Fruit fly (Drosophila melanogaster) whole organism, embryonic: ENCODE data around the gene crq.

Experiments
- ATbp ChIP-seq: fragments of 200-800 bp; sonication (Bioruptor generic); optimal IDR thresholded peaks from 2 replicates; lab custom pipeline; 2017; ENCODE audit warnings: missing biosample characterization, mild to moderate bottlenecking, missing genetic modification characterization, missing genetic modification reagents
- Asciz ChIP-seq: fragments of 200-800 bp; sonication (Bioruptor generic); optimal IDR thresholded peaks from 2 replicates; lab custom pipeline; 2017; ENCODE audit warnings: missing biosample characterization, mild to moderate bottlenecking, missing genetic modification characterization, missing genetic modification reagents
- Awh ChIP-seq: fragments of 200-800 bp; sonication (Bioruptor generic); IDR thresholded peaks from 2 replicates; pipeline ENCODE4, ENCODE4 v1.3.6; 2022; ENCODE audit warnings: missing biosample characterization, missing genetic modification characterization
- BEAF-32 ChIP-seq: fragments of 200-800 bp; sonication (Bioruptor generic); optimal IDR thresholded peaks from 3 replicates; lab custom pipeline; 2017; ENCODE audit warnings: missing biosample characterization, missing genetic modification characterization, mild to moderate bottlenecking, moderate library complexity, missing genetic modification reagents
- Bgb ChIP-seq: fragments of 200-800 bp; sonication (Bioruptor generic); IDR thresholded peaks from 2 replicates; pipeline ENCODE4 v1.3.6; 2022; ENCODE audit warnings: missing biosample characterization, missing genetic modification characterization; ENCODE audit not compliant: partially characterized antibody
- CG11093 ChIP-seq: fragments of 200-800 bp; sonication (Bioruptor generic); IDR thresholded peaks from 3 replicates; pipeline ENCODE4 v1.3.6; 2022; ENCODE audit warnings: missing biosample characterization, missing genetic modification characterization
- CG12236 ChIP-seq: fragments of 200-800 bp; sonication (Bioruptor generic); optimal IDR thresholded peaks from 2 replicates; lab custom pipeline; 2016; ENCODE audit warnings: missing biosample characterization, missing genetic modification characterization
- CG1233 ChIP-seq: fragments of 200-800 bp; sonication (Bioruptor generic); optimal IDR thresholded peaks from 4 replicates; lab custom pipeline; 2018; ENCODE audit warnings: missing biosample characterization, mild to moderate bottlenecking, missing genetic modification characterization
- CG12659 ChIP-seq: fragments of 200-800 bp; sonication (Bioruptor generic); optimal IDR thresholded peaks from 3 replicates; lab custom pipeline; 2017; ENCODE audit warnings: mild to moderate bottlenecking, missing biosample characterization, missing genetic modification reagents, missing genetic modification characterization
- CG14710 ChIP-seq: fragments of 200-800 bp; sonication (Bioruptor generic); optimal IDR thresholded peaks from 3 replicates; lab custom pipeline; 2019; ENCODE audit warnings: missing biosample characterization, mild to moderate bottlenecking, missing genetic modification characterization, moderate library complexity
- CG14860 ChIP-seq: fragments of 200-800 bp; sonication (Bioruptor generic); IDR thresholded peaks from 3 replicates; pipeline ENCODE4 v1.3.6; 2022; ENCODE audit warnings: missing biosample characterization, missing genetic modification characterization; ENCODE audit not compliant: partially characterized antibody
- CG1603 ChIP-seq: fragments of 200-800 bp; sonication (Bioruptor generic); optimal IDR thresholded peaks from 2 replicates; lab custom pipeline; 2019; ENCODE audit warnings: missing biosample characterization, mild to moderate bottlenecking, missing genetic modification characterization, moderate library complexity
- CG17359 ChIP-seq: fragments of 200-800 bp; sonication (Bioruptor generic); optimal IDR thresholded peaks from 3 replicates; lab custom pipeline; 2018; ENCODE audit warnings: missing biosample characterization, mild to moderate bottlenecking, missing genetic modification characterization, moderate library complexity
- CG31388 ChIP-seq: fragments of 200-800 bp; sonication (Bioruptor generic); optimal IDR thresholded peaks from 2 replicates; lab custom pipeline; 2016; ENCODE audit warnings: missing biosample characterization, missing genetic modification characterization
- CG34224 ChIP-seq: fragments of 200-800 bp; sonication (Bioruptor generic); IDR thresholded peaks from 3 replicates; pipeline ENCODE4 v1.3.6; 2022; ENCODE audit warnings: missing biosample characterization, missing genetic modification characterization; ENCODE audit not compliant: partially characterized antibody
- CG3995 ChIP-seq: fragments of 200-800 bp; sonication (Bioruptor generic); optimal IDR thresholded peaks from 3 replicates; lab custom pipeline; 2016; ENCODE audit warnings: missing biosample characterization, missing genetic modification characterization
- CG4820 ChIP-seq: fragments of 200-800 bp; sonication (Bioruptor generic); optimal IDR thresholded peaks from 3 replicates; lab custom pipeline; 2016; ENCODE audit warnings: missing biosample characterization, missing genetic modification characterization
- CG5245 ChIP-seq: fragments of 200-800 bp; sonication (Bioruptor generic); optimal IDR thresholded peaks from 3 replicates; lab custom pipeline; 2016; ENCODE audit warnings: missing biosample characterization, missing genetic modification characterization
- CG5953 ChIP-seq: fragments of 200-800 bp; sonication (Bioruptor generic); IDR thresholded peaks from 2 replicates; pipeline ENCODE4 v1.3.6; 2022; ENCODE audit warnings: missing biosample characterization, missing genetic modification characterization
- CG6254 ChIP-seq: fragments of 200-800 bp; sonication (Bioruptor generic); optimal IDR thresholded peaks from 3 replicates; lab custom pipeline; 2017; ENCODE audit warnings: mild to moderate bottlenecking, missing biosample characterization, missing genetic modification reagents, missing genetic modification characterization
- CG6689 ChIP-seq: fragments of 200-800 bp; sonication (Bioruptor generic); IDR thresholded peaks from 2 replicates; pipeline ENCODE4 v1.3.6; 2022; ENCODE audit warnings: missing biosample characterization, missing genetic modification characterization
- CG7745 ChIP-seq: fragments of 200-800 bp; sonication (Bioruptor generic); optimal IDR thresholded peaks from 2 replicates; lab custom pipeline; 2018; ENCODE audit warnings: missing biosample characterization, mild to moderate bottlenecking, missing genetic modification characterization, moderate library complexity
- CTCF ChIP-seq: fragments of 200-800 bp; sonication (Bioruptor generic); optimal IDR thresholded peaks from 2 replicates; lab custom pipeline; 2017; ENCODE audit warnings: missing biosample characterization, mild to moderate bottlenecking, missing genetic modification characterization, moderate library complexity
- Elba2 ChIP-seq: fragments of 200-800 bp; sonication (Bioruptor generic); optimal IDR thresholded peaks from 3 replicates; lab custom pipeline; 2016; ENCODE audit warnings: missing biosample characterization, missing genetic modification characterization
- HLH3B ChIP-seq: fragments of 200-800 bp; sonication (Bioruptor generic); IDR thresholded peaks from 2 replicates; pipeline ENCODE4 v1.3.6; 2022; ENCODE audit warnings: missing biosample characterization, missing genetic modification characterization
- Lhr ChIP-seq: fragments of 200-800 bp; sonication (Bioruptor generic); optimal IDR thresholded peaks from 3 replicates; lab custom pipeline; 2017; ENCODE audit warnings: mild to moderate bottlenecking, missing biosample characterization, missing genetic modification reagents, missing genetic modification characterization
- Lim3 ChIP-seq: fragments of 200-800 bp; sonication (Bioruptor generic); IDR thresholded peaks from 2 replicates; pipeline ENCODE4 v1.3.6; 2022; ENCODE audit warnings: missing biosample characterization, missing genetic modification characterization
- Mad ChIP-seq: fragments of 200-800 bp; sonication (Bioruptor generic); optimal IDR thresholded peaks from 2 replicates; lab custom pipeline; 2016; ENCODE audit warnings: missing biosample characterization, missing genetic modification characterization
- Med ChIP-seq: fragments of 200-800 bp; sonication (Bioruptor generic); peaks from one replicate; lab custom pipeline; 2016; ENCODE audit warnings: missing biosample characterization, missing genetic modification characterization, mild to moderate bottlenecking, inconsistent platforms, moderate library complexity
- NC2α ChIP-seq: fragments of 200-800 bp; sonication (Bioruptor generic); optimal IDR thresholded peaks from 2 replicates; lab custom pipeline; 2016; ENCODE audit warnings: missing biosample characterization, missing genetic modification characterization
- Oli ChIP-seq: fragments of 200-800 bp; sonication (Bioruptor generic); optimal IDR thresholded peaks from 2 replicates; lab custom pipeline; 2018; ENCODE audit warnings: missing biosample characterization, mild to moderate bottlenecking, missing genetic modification characterization, moderate library complexity
- Xbp1 ChIP-seq: fragments of 200-800 bp; sonication (Bioruptor generic); optimal IDR thresholded peaks from 3 replicates; lab custom pipeline; 2016; ENCODE audit warnings: missing biosample characterization, mild to moderate bottlenecking, missing genetic modification characterization
- YL-1 ChIP-seq: fragments of 200-800 bp; sonication (Bioruptor generic); optimal IDR thresholded peaks from 3 replicates; lab custom pipeline; 2017; ENCODE audit warnings: missing biosample characterization, mild to moderate bottlenecking, missing genetic modification characterization
- az2 ChIP-seq: fragments of 200-800 bp; sonication (Bioruptor generic); optimal IDR thresholded peaks from 3 replicates; lab custom pipeline; 2016; ENCODE audit warnings: missing biosample characterization, missing genetic modification characterization
- ci ChIP-seq: fragments of 200-800 bp; sonication (Bioruptor generic); IDR thresholded peaks from 3 replicates; pipeline ENCODE4 v1.3.6; 2022; ENCODE audit warnings: missing biosample characterization, missing genetic modification characterization
- croc ChIP-seq: fragments of 200-800 bp; sonication (Bioruptor generic); conservative IDR thresholded peaks from 3 replicates; pipeline ENCODE4 v1.3.6; 2022; ENCODE audit warnings: missing biosample characterization, missing genetic modification characterization
- ems ChIP-seq: fragments of 200-800 bp; sonication (Bioruptor generic); optimal IDR thresholded peaks from 3 replicates; lab custom pipeline; 2016; ENCODE audit warnings: missing biosample characterization, missing genetic modification characterization
- esg ChIP-seq: fragments of 200-800 bp; sonication (Bioruptor generic); conservative IDR thresholded peaks from 2 replicates; pipeline ENCODE4 v1.3.6; 2022; ENCODE audit warnings: missing biosample characterization, missing genetic modification characterization
- grau ChIP-seq: fragments of 200-800 bp; optimal IDR thresholded peaks from 3 replicates; lab custom pipeline; 2019; ENCODE audit warnings: missing biosample characterization, mild to moderate bottlenecking, missing genetic modification characterization, moderate library complexity
- gt ChIP-seq: fragments of 200-800 bp; sonication (Bioruptor generic); IDR thresholded peaks from 2 replicates; pipeline ENCODE4 v1.3.6; 2022; ENCODE audit warnings: missing biosample characterization, missing genetic modification characterization
- jumu ChIP-seq: fragments of 200-800 bp; sonication (Bioruptor generic); optimal IDR thresholded peaks from 3 replicates; lab custom pipeline; 2016; ENCODE audit warnings: missing biosample characterization, missing genetic modification characterization
- lilli ChIP-seq: fragments of 200-800 bp; sonication (Bioruptor generic); optimal IDR thresholded peaks from 3 replicates; lab custom pipeline; 2016; ENCODE audit warnings: missing biosample characterization, missing genetic modification characterization
- lmd ChIP-seq: fragments of 200-800 bp; sonication (Bioruptor generic); IDR thresholded peaks from 2 replicates; pipeline ENCODE4 v1.3.6; 2022; ENCODE audit warnings: missing biosample characterization, missing genetic modification characterization
- pan ChIP-seq, 4 experiments: fragments of >200 bp in 3 of 4; fragments of 200-800 bp in 1 of 4; sonication (Bioruptor generic) in 1 of 4; optimal IDR thresholded peaks in 3 of 4; IDR thresholded peaks in 1 of 4; 2 replicates each; pipeline versions ENCODE4 v1.3.6 to Lab custom; 2017 to 2022; ENCODE audit warnings: missing biosample characterization in 2 of 4, missing genetic modification characterization in 2 of 4, mixed read lengths in 1 of 4
- pb ChIP-seq: fragments of 200-800 bp; sonication (Bioruptor generic); optimal IDR thresholded peaks from 3 replicates; lab custom pipeline; 2016; ENCODE audit warnings: missing biosample characterization, missing genetic modification characterization
- pho ChIP-seq: fragments of 200-800 bp; sonication (Bioruptor generic); optimal IDR thresholded peaks from 2 replicates; lab custom pipeline; 2016; ENCODE audit warnings: missing biosample characterization, missing genetic modification characterization
- psq ChIP-seq: fragments of 200-800 bp; sonication (Bioruptor generic); optimal IDR thresholded peaks from 2 replicates; lab custom pipeline; 2017; ENCODE audit warnings: missing biosample characterization, missing genetic modification characterization
- rib ChIP-seq: fragments of 200-800 bp; sonication (Bioruptor generic); IDR thresholded peaks from 2 replicates; pipeline ENCODE4 v1.3.6; 2022; ENCODE audit warnings: missing biosample characterization, missing genetic modification characterization
- salm ChIP-seq: fragments of 200-800 bp; sonication (Bioruptor generic); optimal IDR thresholded peaks from 2 replicates; lab custom pipeline; 2018; ENCODE audit warnings: missing biosample characterization, mild to moderate bottlenecking, missing genetic modification characterization
- tio ChIP-seq: fragments of 200-800 bp; sonication (Bioruptor generic); optimal IDR thresholded peaks from 2 replicates; lab custom pipeline; 2017; ENCODE audit warnings: missing biosample characterization, missing genetic modification characterization, inconsistent platforms
- tna ChIP-seq: fragments of 200-800 bp; sonication (Bioruptor generic); IDR thresholded peaks from 2 replicates; pipeline ENCODE4 v1.3.6; 2022; ENCODE audit warnings: missing biosample characterization, missing genetic modification characterization; ENCODE audit not compliant: partially characterized antibody
- trh ChIP-seq: fragments of 200-800 bp; sonication (Bioruptor generic); optimal IDR thresholded peaks from 2 replicates; lab custom pipeline; 2016; ENCODE audit warnings: missing biosample characterization, missing genetic modification characterization

crq gene

DNA sequence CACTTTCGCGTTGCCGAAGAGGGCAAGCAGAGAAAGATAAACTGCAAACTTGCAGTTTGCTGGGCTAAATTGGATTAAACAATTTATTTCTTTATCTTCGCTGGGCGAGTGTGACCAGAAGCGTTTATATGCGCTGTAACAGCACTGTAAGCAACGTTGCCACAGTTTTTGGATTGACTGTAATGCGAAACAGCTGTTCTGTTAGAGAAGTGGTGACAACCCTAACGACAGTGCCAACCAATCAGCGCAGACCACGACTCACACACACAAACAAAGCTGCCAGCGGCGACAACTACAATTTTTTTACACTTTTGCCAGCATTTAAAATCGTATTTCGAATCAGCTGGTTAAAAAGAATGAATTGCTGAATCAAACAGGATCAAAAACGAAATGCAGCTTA is at the start of gene crq, which contains the start of gene shv (continued):
- TF ChIP-seq CG12659 (GFP tag; lab: Kevin White, UChicago) (peak; percentile 72), croc (no peak), lilli (no peak), ci (GFP tag; lab: Robert Waterston, UW) (0 out of 3 replicates have a peak, but pooled peaks have one; percentile 11), NC2α (no peak), tio (GFP tag; lab: Kevin White, UChicago) (no peak), Mad (GFP tag; lab: Kevin White, UChicago) (no peak), CG1603 (tag; lab: Kevin White, UChicago) (no peak), CG5953 (GFP tag; lab: Robert Waterston, UW) (no peak), CG5245 (GFP tag; lab: Kevin White, UChicago) (no peak), ATbp (GFP tag; lab: Kevin White, UChicago) (no peak), CG7745 (tag; lab: Kevin White, UChicago) (no peak), HLH3B (GFP tag; lab: Robert Waterston, UW) (no peak), Asciz (GFP tag; lab: Kevin White, UChicago) (no peak), Lim3 (GFP tag; lab: Robert Waterston, UW) (no peak), CG11093 (GFP tag; lab: Robert Waterston, UW) (no peak), tna (GFP tag; lab: Robert Waterston, UW) (no peak), Med (GFP tag; lab: Kevin White, UChicago) (peak; percentile 72), CG34224 (GFP tag; lab: Robert Waterston, UW) (peak; percentile 62), CG4820 (GFP tag; lab: Kevin White, UChicago) (no peak), lmd (GFP tag; lab: Robert Waterston, UW) (no peak), Xbp1 (GFP tag; lab: Kevin White, UChicago) (peak; percentile 98), CG6689 (GFP tag; lab: Robert Waterston, UW) (no peak), ems (GFP tag; lab: Kevin White, UChicago) (no peak), CG6254 (GFP tag; lab: Kevin White, UChicago) (no peak), jumu (no peak), YL-1 (peak; percentile 83), pb (GFP tag; lab: Kevin White, UChicago) (no peak), CG31388 (no peak), rib (no peak), trh (GFP tag; lab: Kevin White, UChicago) (no peak), CG1233 (GFP tag; lab: Kevin White, UChicago) (no peak), salm (tag; lab: Kevin White, UChicago) (no peak), az2 (GFP tag; lab: Kevin White, UChicago) (no peak), CG14860 (GFP tag; lab: Robert Waterston, UW) (no peak), CG14710 (tag; lab: Kevin White, UChicago) (peak; percentile 50), gt (GFP tag; lab: Robert Waterston, UW) (no peak), Awh (GFP tag; lab: Robert Waterston, UW) (no peak), Bgb (GFP tag; lab: Robert Waterston, UW) (no peak), Elba2 (GFP tag; lab: Kevin White, UChicago) (peak; percentile 63), pan (optimal IDR thresholded peaks at IDR 0.05; lab: Kevin White, UChicago) (no peak), pan (GFP tag; optimal IDR thresholded peaks at IDR 0.05 in 1 of 2, IDR thresholded peaks at IDR 0.05 in 1 of 2) (no peak), BEAF-32 (peak; percentile 39), CG12236 (GFP tag; lab: Kevin White, UChicago) (no peak), esg (no peak), CG3995 (no peak), CTCF (GFP tag; lab: Kevin White, UChicago) (peak; percentile 14), Oli (tag; lab: Kevin White, UChicago) (no peak), grau (tag; lab: Kevin White, UChicago) (no peak), psq (GFP tag; lab: Kevin White, UChicago) (no peak), CG17359 (tag; lab: Kevin White, UChicago) (no peak), Lhr (GFP tag; lab: Kevin White, UChicago) (peak; percentile 84), pho (no peak)
